Fruit fly (Drosophila melanogaster): ENCODE measurements around the gene Ror.

DNA sequence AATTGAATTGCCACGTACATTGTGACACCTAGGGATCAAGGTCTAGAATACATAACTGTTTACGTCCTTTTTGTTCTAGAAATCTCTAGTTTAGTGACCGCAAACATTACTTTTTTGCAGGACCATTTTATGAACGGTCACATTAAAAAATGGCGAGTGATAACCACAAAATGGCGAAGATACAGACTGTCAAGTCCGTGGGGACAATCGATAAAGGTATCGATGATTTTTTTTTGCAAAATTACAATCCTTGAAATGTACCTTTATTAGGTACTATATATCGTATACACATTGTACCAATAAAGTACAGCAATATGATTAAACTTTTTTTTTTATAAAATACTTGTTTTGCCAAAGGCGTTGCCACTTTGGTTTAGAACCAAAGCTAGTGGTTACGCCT lies 21.2 kb upstream of the Ror start:
- no peak for TF ChIP-seq CG8478 (optimal IDR thresholded peaks at IDR 0.05)
- TF ChIP-seq CTCF (optimal IDR thresholded peaks at IDR 0.05), result no peak

Data from S2 (cell line).